Fruit fly (Drosophila melanogaster): ENCODE measurements around the gene Pgant5.

Gene Pgant5

dm6 chr2L:5055528-5055927 is 37.9 kb downstream of the Pgant5 start:
- TF ChIP-seq psq (optimal IDR thresholded peaks at IDR 0.05) (no peak), Dll (optimal IDR thresholded peaks at IDR 0.05) (no peak), EcR (GFP tag; optimal IDR thresholded peaks at IDR 0.05) (no peak), CG8478 (optimal IDR thresholded peaks at IDR 0.05) (no peak), pan (optimal IDR thresholded peaks at IDR 0.05) (no peak), usp (GFP tag; optimal IDR thresholded peaks at IDR 0.05) (no peak)

- TF ChIP-seq pan (optimal IDR thresholded peaks at IDR 0.05) = no peak
- no peak for TF ChIP-seq psq (optimal IDR thresholded peaks at IDR 0.05)
- TF ChIP-seq CG8478 (optimal IDR thresholded peaks at IDR 0.05) = no peak
- TF ChIP-seq Dll (optimal IDR thresholded peaks at IDR 0.05) = no peak
- TF ChIP-seq EcR (GFP tag; optimal IDR thresholded peaks at IDR 0.05) = no peak
- no peak for TF ChIP-seq usp (GFP tag; optimal IDR thresholded peaks at IDR 0.05)
These were observed 38.4 kb downstream of the Pgant5 start, which contains the start of the genes CG14036 and His3.3A for dm6 chr2L:5054953-5055352. Gene CG14036, minus strand, starts transcription at chr2L:5055016. Gene His3.3A, plus strand, starts transcription at chr2L:5055058.

dm6 chr2L:5052994-5053393 is 40.4 kb downstream of the Pgant5 start, which contains the start of gene eIF3h:
Gene eIF3h, minus strand, starts transcription at chr2L:5053094.
- TF ChIP-seq psq (optimal IDR thresholded peaks at IDR 0.05) (no peak), Dll (optimal IDR thresholded peaks at IDR 0.05) (no peak), usp (GFP tag; optimal IDR thresholded peaks at IDR 0.05) (no peak), CG8478 (optimal IDR thresholded peaks at IDR 0.05) (no peak), pan (optimal IDR thresholded peaks at IDR 0.05) (no peak)

dm6 chr2L:5052367-5052914 is 41.0 kb downstream of the Pgant5 start, which contains the start of gene senju:
Gene senju, plus strand, starts transcription at chr2L:5052843.
- TF ChIP-seq pan (optimal IDR thresholded peaks at IDR 0.05) (no peak), CG8478 (optimal IDR thresholded peaks at IDR 0.05) (no peak), psq (optimal IDR thresholded peaks at IDR 0.05) (no peak), Dll (optimal IDR thresholded peaks at IDR 0.05) (no peak), usp (GFP tag; optimal IDR thresholded peaks at IDR 0.05) (no peak), EcR (GFP tag; optimal IDR thresholded peaks at IDR 0.05) (no peak)

dm6 chr2L:5050825-5051224 is 42.6 kb downstream of the Pgant5 start, which contains the start of gene CG9121:
Gene CG9121, minus strand, starts transcription at chr2L:5051062.
- TF ChIP-seq usp (GFP tag; optimal IDR thresholded peaks at IDR 0.05) (no peak), EcR (GFP tag; optimal IDR thresholded peaks at IDR 0.05) (no peak), CG8478 (optimal IDR thresholded peaks at IDR 0.05) (no peak), psq (optimal IDR thresholded peaks at IDR 0.05) (no peak), Dll (optimal IDR thresholded peaks at IDR 0.05) (no peak), pan (optimal IDR thresholded peaks at IDR 0.05) (no peak)

- TF ChIP-seq psq (optimal IDR thresholded peaks at IDR 0.05) (no peak), EcR (GFP tag; optimal IDR thresholded peaks at IDR 0.05) (no peak), usp (GFP tag; optimal IDR thresholded peaks at IDR 0.05) (no peak), Dll (optimal IDR thresholded peaks at IDR 0.05) (no peak), CG8478 (optimal IDR thresholded peaks at IDR 0.05) (no peak), pan (optimal IDR thresholded peaks at IDR 0.05) (no peak)
These were observed 43.4 kb downstream of the Pgant5 start for dm6 chr2L:5049974-5050373.

- TF ChIP-seq pan (optimal IDR thresholded peaks at IDR 0.05) (no peak), usp (GFP tag; optimal IDR thresholded peaks at IDR 0.05) (no peak), psq (optimal IDR thresholded peaks at IDR 0.05) (no peak), CG8478 (optimal IDR thresholded peaks at IDR 0.05) (no peak), Dll (optimal IDR thresholded peaks at IDR 0.05) (no peak)
These were observed 47.1 kb downstream of the Pgant5 start for dm6 chr2L:5046261-5046660.

dm6 chr2L:5044892-5045619 is 48.3 kb downstream of the Pgant5 start:
- TF ChIP-seq usp (GFP tag; optimal IDR thresholded peaks at IDR 0.05) (no peak), EcR (GFP tag; optimal IDR thresholded peaks at IDR 0.05) (no peak), pan (optimal IDR thresholded peaks at IDR 0.05) (no peak), Dll (optimal IDR thresholded peaks at IDR 0.05) (no peak), CG8478 (optimal IDR thresholded peaks at IDR 0.05) (no peak), psq (optimal IDR thresholded peaks at IDR 0.05) (no peak)

dm6 chr2L:5044361-5044891 is 49.0 kb downstream of the Pgant5 start, which contains the start of gene CG31650:
Gene CG31650, minus strand, starts transcription at chr2L:5044712.
- TF ChIP-seq EcR (GFP tag; optimal IDR thresholded peaks at IDR 0.05) (no peak), pan (optimal IDR thresholded peaks at IDR 0.05) (no peak), psq (optimal IDR thresholded peaks at IDR 0.05) (no peak), CG8478 (optimal IDR thresholded peaks at IDR 0.05) (no peak), Dll (optimal IDR thresholded peaks at IDR 0.05) (no peak), usp (GFP tag; optimal IDR thresholded peaks at IDR 0.05) (no peak)

dm6 chr2L:5043495-5044146 is 49.8 kb downstream of the Pgant5 start:
- TF ChIP-seq psq (optimal IDR thresholded peaks at IDR 0.05) (no peak), Dll (optimal IDR thresholded peaks at IDR 0.05) (no peak), pan (optimal IDR thresholded peaks at IDR 0.05) (no peak), EcR (GFP tag; optimal IDR thresholded peaks at IDR 0.05) (no peak), CG8478 (optimal IDR thresholded peaks at IDR 0.05) (no peak), usp (GFP tag; optimal IDR thresholded peaks at IDR 0.05) (no peak)

- TF ChIP-seq EcR (GFP tag; optimal IDR thresholded peaks at IDR 0.05) = no peak
These were observed 50.3 kb downstream of the Pgant5 start, which contains the start of the genes CG33995, CG44000 and CG44001 for dm6 chr2L:5043043-5043442. Gene CG33995, plus strand, starts transcription at chr2L:5043270. Gene CG44000, plus strand, starts transcription at chr2L:5043270. Gene CG44001, plus strand, starts transcription at chr2L:5043270.

dm6 chr2L:5042076-5042475 is 51.3 kb downstream of the Pgant5 start:
- no peak for TF ChIP-seq psq (optimal IDR thresholded peaks at IDR 0.05)
- no peak for TF ChIP-seq Dll (optimal IDR thresholded peaks at IDR 0.05)
- no peak for TF ChIP-seq CG8478 (optimal IDR thresholded peaks at IDR 0.05)
- no peak for TF ChIP-seq pan (optimal IDR thresholded peaks at IDR 0.05)
- TF ChIP-seq usp (GFP tag; optimal IDR thresholded peaks at IDR 0.05) = no peak
- no peak for TF ChIP-seq EcR (GFP tag; optimal IDR thresholded peaks at IDR 0.05)

All from whole organism.